Worm (Caenorhabditis elegans): ENCODE data around the gene insc-1.

Gene insc-1

ce11 chrII:7338995-7339394 lies 19.7 kb upstream of the insc-1 start, which contains the start of gene nhr-21 (continued):
- TF ChIP-seq F44E2.7 (GFP tag; IDR thresholded peaks at IDR 0.05): no peak
- no peak for TF ChIP-seq lin-15B (tag; optimal IDR thresholded peaks at IDR 0.05)
- TF ChIP-seq Y5F2A.4 (GFP tag; optimal IDR thresholded peaks at IDR 0.05): no peak
- no peak for TF ChIP-seq tra-1 (GFP tag; IDR thresholded peaks at IDR 0.05)
- TF ChIP-seq zip-11 (GFP tag; IDR thresholded peaks at IDR 0.05): no peak
- no peak for TF ChIP-seq aha-1 (tag)
- TF ChIP-seq fkh-10 (GFP tag; optimal IDR thresholded peaks at IDR 0.05): no peak
- TF ChIP-seq daf-16 (GFP tag; optimal IDR thresholded peaks at IDR 0.05): no peak
- no peak for TF ChIP-seq daf-16 (tag; optimal IDR thresholded peaks at IDR 0.05)
- TF ChIP-seq pqm-1 (tag; optimal IDR thresholded peaks at IDR 0.05): no peak
- no peak for TF ChIP-seq duxl-1 (tag; optimal IDR thresholded peaks at IDR 0.05; ENCODE audit: poor library complexity)
- no peak for TF ChIP-seq ZK337.2 (GFP tag; IDR thresholded peaks at IDR 0.05)
- peak; percentile 17 for TF ChIP-seq mep-1 (tag; optimal IDR thresholded peaks at IDR 0.05)
- no peak for TF ChIP-seq egl-43 (GFP tag; IDR thresholded peaks at IDR 0.05)
- no peak for TF ChIP-seq mes-2 (tag; optimal IDR thresholded peaks at IDR 0.05; ENCODE audit: poor library complexity, severe bottlenecking)
- TF ChIP-seq madf-5 (GFP tag; IDR thresholded peaks at IDR 0.05): no peak
- TF ChIP-seq F26F4.8 (GFP tag; conservative IDR thresholded peaks at IDR 0.05): no peak
- peak in 1 of 2 experiments; percentile 87 for TF ChIP-seq unc-62 (GFP tag; optimal IDR thresholded peaks at IDR 0.05 in 1 of 2)
- TF ChIP-seq unc-62 (tag; optimal IDR thresholded peaks at IDR 0.05): no peak
- TF ChIP-seq lin-13 (GFP tag; optimal IDR thresholded peaks at IDR 0.05): no peak

ce11 chrII:7340703-7341102 lies 18.0 kb upstream of the insc-1 start:
- TF ChIP-seq nhr-28 (tag; optimal IDR thresholded peaks at IDR 0.05) (peak; percentile 5), dmd-6 (GFP tag; IDR thresholded peaks at IDR 0.05) (0 out of 2 replicates have a peak, but pooled peaks have one; percentile 18), pha-4 (GFP tag; IDR thresholded peaks at IDR 0.05) (no peak), pha-4 (tag; optimal IDR thresholded peaks at IDR 0.05) (peak; percentile 85), nhr-237 (tag; optimal IDR thresholded peaks at IDR 0.05) (no peak)

ce11 chrII:7341572-7342303 lies 17.0 kb upstream of the insc-1 start:
- TF ChIP-seq dpl-1 (GFP tag; optimal IDR thresholded peaks at IDR 0.05): no peak
- no peak for TF ChIP-seq zfp-2 (tag; optimal IDR thresholded peaks at IDR 0.05)
- no peak for TF ChIP-seq F49E8.2 (tag; optimal IDR thresholded peaks at IDR 0.05; ENCODE audit: borderline replicate concordance)
- TF ChIP-seq mdt-29 (GFP tag; IDR thresholded peaks at IDR 0.05): no peak
- no peak for TF ChIP-seq gei-8 (GFP tag; optimal IDR thresholded peaks at IDR 0.05)
- TF ChIP-seq ces-1 (GFP tag; optimal IDR thresholded peaks at IDR 0.05): no peak
- peak; percentile 55 to 73 for TF ChIP-seq hif-1 (tag; optimal IDR thresholded peaks at IDR 0.05)
- peak; percentile 9 for TF ChIP-seq hlh-30 (tag; optimal IDR thresholded peaks at IDR 0.05; ENCODE audit: insufficient read depth)
- TF ChIP-seq dve-1 (tag; optimal IDR thresholded peaks at IDR 0.05; ENCODE audit: insufficient read depth): no peak
- TF ChIP-seq hlh-11 (tag; optimal IDR thresholded peaks at IDR 0.05): peak; percentile 18
- no peak for TF ChIP-seq php-3 (GFP tag; IDR thresholded peaks at IDR 0.05)
- TF ChIP-seq zip-2 (tag; optimal IDR thresholded peaks at IDR 0.05): no peak
- TF ChIP-seq F10B5.3 (tag; optimal IDR thresholded peaks at IDR 0.05): no peak
- no peak for TF ChIP-seq mxl-3 (GFP tag; optimal IDR thresholded peaks at IDR 0.05)
- no peak for TF ChIP-seq aly-2 (tag; optimal IDR thresholded peaks at IDR 0.05)
- no peak for TF ChIP-seq nhr-11 (tag; optimal IDR thresholded peaks at IDR 0.05)
- TF ChIP-seq ceh-62 (tag; optimal IDR thresholded peaks at IDR 0.05): no peak
- peak; percentile 97 for TF ChIP-seq aha-1 (tag)
- TF ChIP-seq unc-62 (GFP tag; optimal IDR thresholded peaks at IDR 0.05 in 1 of 2): peak in 1 of 2 experiments; percentile 26
- no peak for TF ChIP-seq unc-62 (tag; optimal IDR thresholded peaks at IDR 0.05)
- peak; percentile 19; the same call in 1 of the 2 replicates for TF ChIP-seq dmd-6 (GFP tag; IDR thresholded peaks at IDR 0.05)
- TF ChIP-seq fkh-10 (GFP tag; optimal IDR thresholded peaks at IDR 0.05): no peak
